Worm (Caenorhabditis elegans) whole organism, midembryonic: Measurements from ENCODE around the gene C12D5.5.
"Not testable (repeated sequence)": the region's sequence is repeated elsewhere in the genome, so short reads cannot be mapped to it uniquely, and the experiment has no call there.

ENCODE experiments used
- T22C8.4 ChIP-seq: fragments of 200-800 bp; sonication (Bioruptor generic); IDR thresholded peaks from 2 replicates; pipeline ENCODE4 v1.3.6; 2022; ENCODE audit warnings: missing genetic modification characterization, missing compliant biosample characterization
- cog-1 ChIP-seq: sonication (generic microtip); optimal IDR thresholded peaks from 2 replicates; lab custom pipeline; 2016; ENCODE audit warnings: missing genetic modification characterization, missing compliant biosample characterization
- flt-1 ChIP-seq: fragments of 200-800 bp; sonication (Bioruptor generic); IDR thresholded peaks from 2 replicates; pipeline ENCODE4 v1.3.6; 2022; ENCODE audit warnings: missing genetic modification characterization, missing compliant biosample characterization
- klf-2 ChIP-seq: fragments of 200-800 bp; sonication (Bioruptor generic); conservative IDR thresholded peaks from 2 replicates; pipeline ENCODE4 v1.3.6; 2022; ENCODE audit warnings: missing genetic modification reagents, missing genetic modification characterization, missing compliant biosample characterization
- med-1 ChIP-seq: sonication (generic microtip); optimal IDR thresholded peaks from 2 replicates; lab custom pipeline; 2017; ENCODE audit warnings: missing genetic modification characterization, mild to moderate bottlenecking, missing compliant biosample characterization, antibody characterized with exemption, missing genetic modification reagents; ENCODE audit not compliant: insufficient read depth
- ref-1 ChIP-seq: fragments of 200-800 bp; sonication (Bioruptor generic); conservative IDR thresholded peaks from 2 replicates; pipeline ENCODE4 v1.3.6; 2022; ENCODE audit warnings: missing genetic modification reagents, missing genetic modification characterization, missing compliant biosample characterization
- tab-1 ChIP-seq: fragments of 200-800 bp; sonication (Bioruptor generic); IDR thresholded peaks from 2 replicates; pipeline ENCODE4 v1.3.6; 2022; ENCODE audit warnings: missing genetic modification characterization, missing compliant biosample characterization
- ztf-23 ChIP-seq: fragments of 200-800 bp; sonication (Bioruptor generic); IDR thresholded peaks from 2 replicates; pipeline ENCODE4 v1.3.6; 2022; ENCODE audit warnings: missing genetic modification reagents, missing genetic modification characterization, missing compliant biosample characterization
- ztf-29 ChIP-seq: fragments of 200-800 bp; sonication (Bioruptor generic); IDR thresholded peaks from 2 replicates; pipeline ENCODE4 v1.3.6; 2022; ENCODE audit warnings: missing genetic modification reagents, missing genetic modification characterization, missing compliant biosample characterization

C12D5.5 gene

DNA sequence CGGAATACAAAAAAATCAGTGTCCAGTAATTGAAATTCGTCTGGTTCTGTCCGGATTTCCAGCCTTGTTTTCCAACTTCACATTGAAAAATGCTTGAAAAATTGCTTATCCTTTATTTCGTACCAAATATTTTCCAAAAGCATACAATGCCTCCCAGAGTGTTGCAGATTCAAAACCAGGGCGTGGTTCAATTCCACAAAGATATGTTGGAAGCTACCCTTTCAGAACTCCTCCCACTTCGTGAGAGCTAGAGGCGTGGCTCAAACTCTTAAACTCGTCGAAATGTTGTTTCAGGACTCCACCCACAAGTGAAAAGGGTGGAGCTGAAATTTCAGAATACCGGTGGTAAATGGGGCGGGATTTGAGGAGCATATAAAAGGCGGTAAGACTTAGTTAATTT, 7.9 kb downstream of the C12D5.5 start, which contains the start of gene C12D5.3:
C12D5.3 (plus strand) TSS at position 301 of the 400 bp plus-strand sequence.
- TF ChIP-seq klf-2 = no peak
- no peak for TF ChIP-seq ztf-29 (GFP tag; lab: Robert Waterston, UW)
- TF ChIP-seq flt-1 (GFP tag; lab: Robert Waterston, UW) = no peak
- TF ChIP-seq T22C8.4 (GFP tag; lab: Robert Waterston, UW) = no peak

DNA sequence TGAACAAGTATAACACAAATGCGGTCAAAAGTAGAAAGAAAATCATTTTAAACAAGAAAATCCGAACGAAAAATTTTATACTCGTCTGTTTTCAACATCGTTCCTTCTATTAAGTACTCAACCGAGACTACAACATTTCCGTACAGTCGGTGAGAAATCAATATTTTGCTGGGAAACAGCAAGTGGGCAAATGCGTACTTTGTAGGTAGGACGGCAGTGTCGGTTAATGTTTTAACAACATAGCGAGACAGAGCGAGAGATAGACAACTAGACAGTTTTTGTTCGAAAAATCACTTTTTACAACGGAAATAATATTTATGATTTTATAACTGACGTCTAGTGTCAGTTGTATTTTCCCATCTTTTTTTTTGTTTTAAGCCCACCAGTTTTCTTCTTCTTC, 13.3 kb downstream of the C12D5.5 start, which contains the start of gene cyp-33A1:
cyp-33A1 (minus strand) TSS at position 72 of the 400 bp plus-strand sequence.
- TF ChIP-seq tab-1 (no peak), T22C8.4 (GFP tag; lab: Robert Waterston, UW) (no peak), ztf-29 (GFP tag; lab: Robert Waterston, UW) (no peak), cog-1 (tag; lab: Kevin White, UChicago) (no peak), klf-2 (no peak), flt-1 (GFP tag; lab: Robert Waterston, UW) (no peak), ztf-23 (no peak), med-1 (GFP tag; lab: Kevin White, UChicago) (no peak), ref-1 (GFP tag; lab: Robert Waterston, UW) (no peak)

DNA sequence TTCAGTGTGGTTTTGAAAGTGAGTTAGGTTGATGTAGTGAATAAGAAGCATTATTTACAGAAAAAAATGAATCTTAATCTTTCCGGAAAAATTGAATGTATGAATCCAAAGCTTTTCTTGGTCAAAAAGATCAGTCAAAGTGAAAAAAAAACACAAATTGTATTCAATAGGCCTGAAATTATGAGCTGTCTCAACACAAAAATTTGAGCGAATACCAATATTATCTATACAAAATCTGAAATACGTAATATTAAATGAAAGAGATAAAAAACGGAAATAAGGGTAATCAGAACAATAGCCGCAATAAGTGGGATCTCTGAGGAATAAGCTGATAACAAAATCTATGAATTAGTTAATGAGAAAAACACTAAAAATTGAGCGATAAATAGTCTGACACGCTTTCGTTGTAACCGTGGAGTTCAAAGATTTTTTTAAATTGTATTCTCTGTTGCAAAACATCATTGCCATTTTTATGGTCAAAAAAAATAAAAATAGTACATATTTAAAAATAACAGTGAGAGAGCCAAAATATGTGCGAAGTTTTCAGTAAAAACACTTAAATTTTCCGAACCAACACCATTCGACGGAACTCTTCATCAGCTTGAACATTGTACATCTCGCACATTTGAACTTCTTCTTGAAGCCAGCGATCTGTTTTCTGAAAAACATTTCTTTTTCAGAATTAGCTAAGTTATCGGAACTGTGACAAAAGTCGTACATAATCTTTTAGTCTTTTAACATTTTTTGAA, 16.0 kb downstream of the C12D5.5 start, which contains the start of gene sre-11:
sre-11 (minus strand) TSS at position 51 of the 749 bp plus-strand sequence.
- TF ChIP-seq ztf-29 (GFP tag; lab: Robert Waterston, UW) = no peak
- TF ChIP-seq T22C8.4 (GFP tag; lab: Robert Waterston, UW) = no peak
- TF ChIP-seq med-1 (GFP tag; lab: Kevin White, UChicago) = no peak
- TF ChIP-seq cog-1 (tag; lab: Kevin White, UChicago) = no peak
- no peak for TF ChIP-seq klf-2
- TF ChIP-seq tab-1 = no peak
- TF ChIP-seq ztf-23 = no peak
- TF ChIP-seq ref-1 (GFP tag; lab: Robert Waterston, UW) = no peak
- TF ChIP-seq flt-1 (GFP tag; lab: Robert Waterston, UW) = no peak

DNA sequence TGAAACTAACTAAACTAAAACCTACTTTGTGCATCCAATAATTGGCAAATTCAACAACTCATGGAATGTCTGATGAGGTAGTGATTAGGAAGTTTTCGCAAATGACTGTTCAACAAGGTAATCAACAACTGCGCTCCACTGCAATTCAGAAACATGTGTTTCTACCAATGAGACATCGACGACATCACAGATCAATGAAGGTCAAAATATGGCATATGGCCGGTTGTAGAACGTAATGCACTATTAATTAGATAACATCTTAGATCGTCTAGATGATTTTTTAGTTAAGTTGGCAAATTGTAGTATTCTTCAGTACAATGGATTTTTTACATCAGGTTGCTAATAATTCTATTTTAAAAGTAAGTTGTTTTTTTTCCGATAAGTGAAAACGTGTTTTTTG, 18.1 kb downstream of the C12D5.5 start, which contains the start of the genes nhr-94 and nhr-152:
nhr-94 (minus strand) TSS at position 147 of the 400 bp plus-strand sequence.
nhr-152 (plus strand) TSS at position 162 of the 400 bp plus-strand sequence.
- no peak for TF ChIP-seq cog-1 (tag; lab: Kevin White, UChicago)
- no peak for TF ChIP-seq med-1 (GFP tag; lab: Kevin White, UChicago)
- no peak for TF ChIP-seq ref-1 (GFP tag; lab: Robert Waterston, UW)
- no peak for TF ChIP-seq tab-1
- no peak for TF ChIP-seq ztf-23
- TF ChIP-seq ztf-29 (GFP tag; lab: Robert Waterston, UW) = no peak
- no peak for TF ChIP-seq klf-2
- no peak for TF ChIP-seq flt-1 (GFP tag; lab: Robert Waterston, UW)
- no peak for TF ChIP-seq T22C8.4 (GFP tag; lab: Robert Waterston, UW)

DNA sequence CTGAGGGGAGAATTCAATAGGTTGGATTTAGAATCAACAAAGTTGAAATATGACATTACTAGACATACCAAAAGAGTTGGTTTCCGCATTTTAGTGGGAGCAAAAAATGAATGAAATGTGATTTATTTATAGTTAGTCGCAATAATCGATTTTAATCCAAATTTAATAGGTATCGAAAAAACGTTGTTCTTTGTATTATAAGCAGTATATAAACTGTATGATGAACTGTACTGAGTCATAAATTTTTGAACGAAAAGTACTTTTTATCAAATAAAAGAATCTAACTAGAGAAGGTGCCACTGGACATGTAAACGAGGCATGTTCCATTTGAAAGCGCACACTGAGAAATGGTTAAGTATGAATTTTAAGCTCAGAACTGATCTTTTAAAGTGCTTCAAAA, 21.8 kb downstream of the C12D5.5 start, which contains the start of gene C12D5.9:
C12D5.9 (minus strand) TSS at position 101 of the 400 bp plus-strand sequence.
- no peak for TF ChIP-seq med-1 (GFP tag; lab: Kevin White, UChicago)
- TF ChIP-seq flt-1 (GFP tag; lab: Robert Waterston, UW) = no peak
- no peak for TF ChIP-seq ztf-23
- TF ChIP-seq T22C8.4 (GFP tag; lab: Robert Waterston, UW) = no peak
- TF ChIP-seq tab-1 = no peak
- no peak for TF ChIP-seq klf-2
- no peak for TF ChIP-seq ztf-29 (GFP tag; lab: Robert Waterston, UW)
- TF ChIP-seq cog-1 (tag; lab: Kevin White, UChicago) = no peak
- no peak for TF ChIP-seq ref-1 (GFP tag; lab: Robert Waterston, UW)

DNA sequence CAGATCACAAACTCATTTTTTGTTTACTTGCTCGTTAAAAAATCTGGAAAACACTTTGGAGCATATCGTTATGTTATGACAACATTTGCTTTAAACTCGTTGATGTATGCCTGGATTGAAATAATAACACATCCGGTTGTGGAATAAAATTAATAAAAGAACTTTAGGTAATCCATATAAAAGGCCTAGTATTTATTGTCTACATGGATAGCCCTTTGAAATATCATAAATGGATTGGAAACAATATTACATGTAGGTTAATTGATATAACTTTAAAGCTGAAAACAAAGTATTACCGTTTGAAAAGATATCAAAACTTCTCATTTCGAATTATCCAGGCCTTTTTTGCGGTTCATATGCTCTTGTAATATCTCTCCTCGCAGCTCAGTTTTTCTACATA, 22.6 kb downstream of the C12D5.5 start:
- TF ChIP-seq cog-1 (tag; lab: Kevin White, UChicago) (no peak), T22C8.4 (GFP tag; lab: Robert Waterston, UW) (no peak), ztf-29 (GFP tag; lab: Robert Waterston, UW) (no peak), flt-1 (GFP tag; lab: Robert Waterston, UW) (no peak), tab-1 (no peak), med-1 (GFP tag; lab: Kevin White, UChicago) (no peak), klf-2 (no peak), ref-1 (GFP tag; lab: Robert Waterston, UW) (no peak), ztf-23 (no peak)

DNA sequence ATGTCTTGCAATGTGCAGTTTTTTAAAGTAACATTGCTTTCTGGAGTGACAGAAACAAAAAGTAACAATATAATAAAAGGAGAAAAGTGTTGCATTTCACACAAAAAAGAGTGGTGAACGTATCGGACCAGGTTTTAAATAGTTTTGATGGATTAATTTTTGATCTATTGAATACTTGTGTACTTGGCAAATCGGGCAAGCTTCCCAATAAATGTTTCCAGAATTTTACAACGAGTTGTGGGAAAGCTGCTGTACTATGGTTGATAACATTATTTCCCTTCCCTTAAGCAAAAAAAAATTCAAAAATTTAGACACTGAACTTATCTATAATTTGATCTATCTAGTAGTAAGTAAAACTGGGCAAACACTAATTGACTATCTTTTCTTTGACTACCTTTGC, 25.4 kb downstream of the C12D5.5 start, which contains the start of gene C12D5.10:
C12D5.10 (minus strand) TSS at position 101 of the 400 bp plus-strand sequence.
- TF ChIP-seq ztf-23 = no peak
- TF ChIP-seq klf-2 = no peak
- no peak for TF ChIP-seq tab-1

DNA sequence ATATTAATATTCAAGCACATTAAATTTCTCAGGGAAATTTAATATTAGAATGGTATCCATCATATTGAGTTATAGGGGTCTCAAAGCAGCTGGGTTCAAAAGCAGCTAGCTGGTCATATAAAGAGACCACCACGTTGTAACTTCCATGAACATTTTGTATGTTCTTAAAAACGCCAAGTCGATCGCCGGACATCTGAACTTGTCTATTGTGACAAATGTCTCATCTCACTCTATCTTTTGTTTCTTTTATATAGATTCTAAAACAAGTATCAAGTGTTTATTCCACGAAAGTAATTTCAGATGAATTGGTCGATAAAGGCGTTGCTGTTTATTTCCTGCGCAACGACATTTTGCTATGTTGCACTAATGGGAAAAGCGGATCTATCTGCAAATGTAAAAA, 28.8 kb downstream of the C12D5.5 start, which contains the start of gene ZK105.3:
ZK105.3 (plus strand) TSS at position 301 of the 400 bp plus-strand sequence.
- TF ChIP-seq ztf-29 (GFP tag; lab: Robert Waterston, UW) = no peak
- no peak for TF ChIP-seq ref-1 (GFP tag; lab: Robert Waterston, UW)
- TF ChIP-seq med-1 (GFP tag; lab: Kevin White, UChicago) = no peak
- TF ChIP-seq ztf-23 = no peak
- TF ChIP-seq flt-1 (GFP tag; lab: Robert Waterston, UW) = no peak
- no peak for TF ChIP-seq klf-2
- no peak for TF ChIP-seq tab-1

DNA sequence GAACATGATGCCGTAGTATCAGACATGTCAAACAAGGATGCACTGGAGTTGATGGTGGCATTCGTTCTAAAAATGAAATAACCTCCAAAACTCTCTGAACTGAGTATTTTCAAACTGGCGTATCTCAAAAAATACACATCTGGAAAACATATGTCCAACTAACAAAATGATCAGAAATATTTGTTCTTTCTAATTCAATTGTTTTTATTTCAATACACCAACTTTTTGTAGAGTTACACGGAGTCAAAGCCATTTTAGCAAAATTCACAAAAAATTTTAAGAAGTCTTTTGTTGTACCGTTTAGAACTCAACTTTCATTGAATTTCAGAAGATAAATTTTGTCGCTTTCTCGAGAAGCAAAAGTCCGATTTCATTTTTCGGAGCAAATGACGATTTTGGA, 35.5 kb downstream of the C12D5.5 start, which contains the start of gene srsx-40:
srsx-40 (minus strand) TSS at position 101 of the 400 bp plus-strand sequence.
- not testable (repeated sequence) for TF ChIP-seq klf-2; T22C8.4 (GFP tag; lab: Robert Waterston, UW); tab-1

DNA sequence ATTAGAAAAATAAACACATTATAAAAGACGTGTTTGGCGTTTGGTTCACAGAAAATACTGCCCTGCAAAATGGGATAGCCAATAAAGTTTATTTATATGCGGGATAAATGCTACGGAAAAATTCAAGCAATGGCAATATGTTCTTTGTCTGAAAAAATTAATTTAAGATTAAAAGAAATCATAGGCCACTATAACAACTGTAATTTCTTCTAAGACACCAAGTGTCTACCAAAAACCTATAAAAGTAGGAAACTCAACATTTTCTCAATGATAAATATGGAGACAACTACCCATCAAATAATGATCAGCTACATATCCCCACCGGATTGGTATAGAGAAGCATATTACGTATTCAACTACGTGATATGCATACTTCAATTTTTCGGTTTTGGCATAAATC, 37.3 kb downstream of the C12D5.5 start, which contains the start of gene srw-3:
srw-3 (plus strand) TSS at position 301 of the 400 bp plus-strand sequence.
- TF ChIP-seq tab-1 = no peak
- no peak for TF ChIP-seq ztf-29 (GFP tag; lab: Robert Waterston, UW)
- no peak for TF ChIP-seq ztf-23
- TF ChIP-seq flt-1 (GFP tag; lab: Robert Waterston, UW) = no peak
- TF ChIP-seq med-1 (GFP tag; lab: Kevin White, UChicago) = no peak
- TF ChIP-seq cog-1 (tag; lab: Kevin White, UChicago) = no peak
- no peak for TF ChIP-seq ref-1 (GFP tag; lab: Robert Waterston, UW)
- TF ChIP-seq klf-2 = no peak
- TF ChIP-seq T22C8.4 (GFP tag; lab: Robert Waterston, UW) = no peak
